Fruit fly (Drosophila melanogaster): ENCODE measurements around the gene CG13887.
A peak's percentile ranks its signal among the peaks of the same experiment; 100 is the strongest.

The CG13887 gene

dm6 chr3L:819297-819886, 18.3 kb upstream of the CG13887 start (continued):
- TF ChIP-seq tio (GFP tag; optimal IDR thresholded peaks at IDR 0.05) = peak; percentile 75
- TF ChIP-seq CG42726 (GFP tag; IDR thresholded peaks at IDR 0.05; ENCODE audit: partially characterized antibody) = no peak
- peak; percentile 94 for TF ChIP-seq zfh1 (GFP tag; IDR thresholded peaks at IDR 0.05)
- TF ChIP-seq CG14014 (GFP tag; IDR thresholded peaks at IDR 0.05) = peak; percentile 94
- peak; percentile 80 for TF ChIP-seq Mes4 (GFP tag; optimal IDR thresholded peaks at IDR 0.05)
- TF ChIP-seq CG11695 (GFP tag; IDR thresholded peaks at IDR 0.05) = peak; percentile 88
- peak; percentile 71 for TF ChIP-seq nerfin-1 (tag; optimal IDR thresholded peaks at IDR 0.05)
- TF ChIP-seq ap (GFP tag; IDR thresholded peaks at IDR 0.05) = peak; percentile 92
- TF ChIP-seq CG3847 (GFP tag; IDR thresholded peaks at IDR 0.05) = peak; percentile 92
- TF ChIP-seq CG30020 (tag; optimal IDR thresholded peaks at IDR 0.05) = peak; percentile 19
- peak; percentile 87 for TF ChIP-seq CG13296 (GFP tag; optimal IDR thresholded peaks at IDR 0.05)
- TF ChIP-seq kni (GFP tag; optimal IDR thresholded peaks at IDR 0.05) = peak; percentile 71
- TF ChIP-seq Sox102F (GFP tag; optimal IDR thresholded peaks at IDR 0.05) = peak; percentile 94

- TF ChIP-seq CG15514 (GFP tag; optimal IDR thresholded peaks at IDR 0.05) (peak; percentile 31), CG2889 (GFP tag; IDR thresholded peaks at IDR 0.05) (0 out of 3 replicates have a peak, but pooled peaks have one; percentile 55), CG3995 (GFP tag; optimal IDR thresholded peaks at IDR 0.05) (no peak), twi (tag; optimal IDR thresholded peaks at IDR 0.05) (peak; percentile 18), CG9932 (GFP tag; IDR thresholded peaks at IDR 0.05) (peak; percentile 44; the same call in 1 of the 2 replicates), CG12942 (GFP tag; optimal IDR thresholded peaks at IDR 0.05) (peak; percentile 10), CrebB (tag; optimal IDR thresholded peaks at IDR 0.05) (no peak), CG15269 (tag; optimal IDR thresholded peaks at IDR 0.05) (peak; percentile 81), gce (GFP tag; IDR thresholded peaks at IDR 0.05) (peak; percentile 73), tgo (GFP tag; IDR thresholded peaks at IDR 0.05) (peak; percentile 87), chinmo (GFP tag; IDR thresholded peaks at IDR 0.05; ENCODE audit: partially characterized antibody) (no peak), Aef1 (GFP tag; IDR thresholded peaks at IDR 0.05) (peak; percentile 71), CG9609 (GFP tag; optimal IDR thresholded peaks at IDR 0.05) (no peak), CG18599 (GFP tag; optimal IDR thresholded peaks at IDR 0.05) (peak; percentile 59), wek (GFP tag; optimal IDR thresholded peaks at IDR 0.05) (no peak), CG7745 (tag; optimal IDR thresholded peaks at IDR 0.05) (no peak), zen2 (GFP tag; IDR thresholded peaks at IDR 0.05; ENCODE audit: partially characterized antibody) (no peak), CG1602 (GFP tag; optimal IDR thresholded peaks at IDR 0.05) (peak; percentile 51), Stat92E (GFP tag; optimal IDR thresholded peaks at IDR 0.05) (no peak), CG3838 (GFP tag; optimal IDR thresholded peaks at IDR 0.05) (no peak), Scr (GFP tag; IDR thresholded peaks at IDR 0.05; ENCODE audit: partially characterized antibody) (no peak), CG15696 (tag; optimal IDR thresholded peaks at IDR 0.05) (peak; percentile 0), CG34376 (GFP tag; optimal IDR thresholded peaks at IDR 0.05) (no peak), pros (GFP tag; optimal IDR thresholded peaks at IDR 0.05) (no peak), cato (GFP tag; optimal IDR thresholded peaks at IDR 0.05; ENCODE audit: borderline replicate concordance) (peak; percentile 54), fd3F (GFP tag; optimal IDR thresholded peaks at IDR 0.05) (peak; percentile 30), CG10959 (GFP tag; IDR thresholded peaks at IDR 0.05) (no peak), Taf1 (GFP tag; IDR thresholded peaks at IDR 0.05) (no peak), HHEX (GFP tag; optimal IDR thresholded peaks at IDR 0.05) (peak; percentile 64), sob (GFP tag; IDR thresholded peaks at IDR 0.05) (peak; percentile 74; the same call in 1 of the 2 replicates), Optix (GFP tag; IDR thresholded peaks at IDR 0.05) (peak; percentile 79), CG33213 (GFP tag; optimal IDR thresholded peaks at IDR 0.05) (no peak), CG10274 (GFP tag; optimal IDR thresholded peaks at IDR 0.05) (no peak), CG33557 (GFP tag; optimal IDR thresholded peaks at IDR 0.05) (no peak), vnd (GFP tag; IDR thresholded peaks at IDR 0.05; ENCODE audit: partially characterized antibody) (no peak), CG2202 (tag; optimal IDR thresholded peaks at IDR 0.05) (peak; percentile 29)
Observed at dm6 chr3L:820332-820731, 17.3 kb upstream of the CG13887 start.
